Fruit fly (Drosophila melanogaster) S2 (cell line): ENCODE data around the gene Srp54.

Experiments
- CG8478 ChIP-seq: fragments of >200 bp; optimal IDR thresholded peaks from 2 replicates; lab custom pipeline; 2018
- CTCF ChIP-seq, 2 experiments: fragments of >200 bp; optimal IDR thresholded peaks; 2 replicates each; lab custom pipeline; 2018

DNA sequence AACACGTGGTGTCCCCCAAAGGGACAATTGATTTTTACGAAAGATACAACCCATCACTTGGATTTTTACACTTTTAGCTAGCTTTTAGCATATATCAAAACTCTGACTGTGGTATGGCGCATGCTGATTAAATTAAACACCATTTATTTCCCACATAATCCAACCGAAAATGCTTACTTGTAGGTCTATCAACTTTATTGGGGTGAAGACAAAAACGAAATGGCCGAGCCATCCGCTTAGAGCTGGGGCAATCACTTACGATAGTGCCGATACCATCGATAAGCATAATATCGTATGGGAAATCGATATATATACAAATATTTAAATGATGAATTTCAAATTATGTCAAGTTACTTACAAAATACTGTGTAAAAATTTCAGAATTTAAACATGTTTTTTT lies 15.4 kb upstream of the Srp54 start, which contains the start of gene RpS2:
- TF ChIP-seq CG8478 (lab: Kevin White, UChicago), result no peak
- TF ChIP-seq CTCF (optimal IDR thresholded peaks at IDR 0.05; lab: Kevin White, UChicago), result peak in 1 of 2 experiments; percentile 33
